Fruit fly (Drosophila melanogaster) whole organism, adult: ENCODE data around the gene flr.

ENCODE experiments used
- CG11617 ChIP-seq: fragments of 200-800 bp; sonication (Bioruptor generic); optimal IDR thresholded peaks from 2 replicates; lab custom pipeline; 2017; ENCODE audit warnings: mild to moderate bottlenecking, missing biosample characterization, missing genetic modification reagents, missing genetic modification characterization
- CG12768 ChIP-seq: fragments of 200-800 bp; sonication (Bioruptor generic); optimal IDR thresholded peaks from 2 replicates; lab custom pipeline; 2017; ENCODE audit warnings: missing biosample characterization, missing genetic modification characterization, mild to moderate bottlenecking, moderate library complexity, missing genetic modification reagents
- CG14711 ChIP-seq: fragments of 200-800 bp; sonication (Bioruptor generic); optimal IDR thresholded peaks from 2 replicates; lab custom pipeline; 2018; ENCODE audit warnings: missing biosample characterization, mild to moderate bottlenecking, missing genetic modification characterization, moderate library complexity
- CG1620 ChIP-seq: fragments of 200-800 bp; sonication (Bioruptor generic); optimal IDR thresholded peaks from 2 replicates; lab custom pipeline; 2016; ENCODE audit warnings: missing biosample characterization, missing genetic modification characterization
- CG33017 ChIP-seq: fragments of 200-800 bp; sonication (Bioruptor generic); optimal IDR thresholded peaks from 2 replicates; lab custom pipeline; 2018; ENCODE audit warnings: missing biosample characterization, mild to moderate bottlenecking, missing genetic modification characterization, moderate library complexity
- CG5204 ChIP-seq: fragments of 200-800 bp; sonication (Bioruptor generic); optimal IDR thresholded peaks from 2 replicates; lab custom pipeline; 2016; ENCODE audit warnings: missing biosample characterization, missing genetic modification characterization
- CG7045 ChIP-seq: fragments of 200-800 bp; sonication (Bioruptor generic); optimal IDR thresholded peaks from 2 replicates; lab custom pipeline; 2017; ENCODE audit warnings: missing biosample characterization, mild to moderate bottlenecking, missing genetic modification characterization
- CG7101 ChIP-seq: fragments of 200-800 bp; sonication (Bioruptor generic); optimal IDR thresholded peaks from 2 replicates; lab custom pipeline; 2018; ENCODE audit warnings: missing biosample characterization, mild to moderate bottlenecking, missing genetic modification characterization, moderate library complexity
- Clk ChIP-seq: fragments of 200-800 bp; sonication (Bioruptor generic); optimal IDR thresholded peaks from 2 replicates; lab custom pipeline; 2017; ENCODE audit warnings: missing biosample characterization, missing genetic modification characterization
- Crg-1 ChIP-seq: fragments of 200-800 bp; sonication (Bioruptor generic); optimal IDR thresholded peaks from 2 replicates; lab custom pipeline; 2016; ENCODE audit warnings: missing biosample characterization, missing genetic modification characterization
- Hr96 ChIP-seq: fragments of 200-800 bp; sonication (Bioruptor generic); optimal IDR thresholded peaks from 2 replicates; lab custom pipeline; 2016; ENCODE audit warnings: missing biosample characterization, missing genetic modification characterization
- Mnt ChIP-seq: fragments of 200-800 bp; sonication (Bioruptor generic); optimal IDR thresholded peaks from 2 replicates; lab custom pipeline; 2016; ENCODE audit warnings: missing biosample characterization, mild to moderate bottlenecking, missing genetic modification characterization
- bab1 ChIP-seq: fragments of 200-800 bp; sonication (Bioruptor generic); optimal IDR thresholded peaks from 3 replicates; lab custom pipeline; 2019; ENCODE audit warnings: missing biosample characterization, mild to moderate bottlenecking, missing genetic modification characterization, moderate library complexity
- cic ChIP-seq: fragments of 200-800 bp; sonication (Bioruptor generic); optimal IDR thresholded peaks from 2 replicates; lab custom pipeline; 2017; ENCODE audit warnings: missing biosample characterization, mild to moderate bottlenecking, missing genetic modification characterization, moderate library complexity
- cnc ChIP-seq, 2 experiments: fragments of >200 bp; optimal IDR thresholded peaks; 2 replicates each; lab custom pipeline; 2017
- kay ChIP-seq: fragments of 200-800 bp; sonication (Bioruptor generic); peaks from one replicate; lab custom pipeline; 2016; ENCODE audit warnings: missing biosample characterization, missing genetic modification characterization, borderline replicate concordance
- ovo ChIP-seq: fragments of 200-800 bp; sonication (Bioruptor generic); optimal IDR thresholded peaks from 2 replicates; lab custom pipeline; 2016; ENCODE audit warnings: missing biosample characterization, missing genetic modification characterization
- pad ChIP-seq: fragments of 200-800 bp; sonication (Bioruptor generic); optimal IDR thresholded peaks from 3 replicates; lab custom pipeline; 2017; ENCODE audit warnings: missing biosample characterization, missing genetic modification characterization, mild to moderate bottlenecking, moderate library complexity, missing genetic modification reagents
- tj ChIP-seq: fragments of 200-800 bp; sonication (Bioruptor generic); optimal IDR thresholded peaks from 3 replicates; lab custom pipeline; 2017; ENCODE audit warnings: missing biosample characterization, mild to moderate bottlenecking, missing genetic modification characterization, moderate library complexity
- toe ChIP-seq: fragments of 200-800 bp; sonication (Bioruptor generic); optimal IDR thresholded peaks from 2 replicates; lab custom pipeline; 2016; ENCODE audit warnings: missing biosample characterization, missing genetic modification characterization

The flr gene

DNA sequence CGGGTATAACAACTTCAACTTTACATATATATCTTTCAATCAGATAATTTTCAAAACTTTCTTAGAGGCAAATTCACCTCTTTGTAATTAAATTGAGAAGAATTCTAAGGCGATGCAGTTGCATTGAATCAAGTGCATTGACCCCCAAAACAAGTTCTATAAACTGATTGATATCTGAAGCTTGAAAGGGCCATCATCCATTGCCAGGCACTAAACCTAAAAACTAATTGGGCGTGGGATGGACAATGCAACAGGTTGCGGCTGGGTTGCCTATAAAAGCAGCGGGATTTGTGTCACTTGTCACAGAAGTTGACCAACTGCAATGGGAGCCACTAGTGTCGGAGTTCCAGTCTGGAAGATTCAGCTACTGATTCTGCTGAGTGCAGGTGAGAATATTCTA is 28.2 kb upstream of the flr start, which contains the start of gene CG14110:
TSS of gene CG14110 (plus strand) at position 301 of the 400 bp plus-strand sequence.
- no peak for TF ChIP-seq Mnt (GFP tag; lab: Kevin White, UChicago)
- TF ChIP-seq CG14711: no peak
- no peak for TF ChIP-seq cnc (optimal IDR thresholded peaks at IDR 0.05; lab: Kevin White, UChicago)
- TF ChIP-seq CG11617 (GFP tag; lab: Kevin White, UChicago): no peak
- TF ChIP-seq CG33017 (tag; lab: Kevin White, UChicago): no peak
- TF ChIP-seq bab1 (GFP tag; lab: Kevin White, UChicago): no peak
- no peak for TF ChIP-seq CG12768 (GFP tag; lab: Kevin White, UChicago)
- TF ChIP-seq Clk (GFP tag; lab: Kevin White, UChicago): no peak
- TF ChIP-seq kay (GFP tag; lab: Kevin White, UChicago): no peak
- no peak for TF ChIP-seq pad (GFP tag; lab: Kevin White, UChicago)
- TF ChIP-seq Crg-1 (GFP tag; lab: Kevin White, UChicago): no peak
- no peak for TF ChIP-seq ovo (GFP tag; lab: Kevin White, UChicago)
- TF ChIP-seq toe (GFP tag; lab: Kevin White, UChicago): no peak
- TF ChIP-seq tj: no peak
- no peak for TF ChIP-seq CG5204
- no peak for TF ChIP-seq Hr96
- no peak for TF ChIP-seq cic (GFP tag; lab: Kevin White, UChicago)

DNA sequence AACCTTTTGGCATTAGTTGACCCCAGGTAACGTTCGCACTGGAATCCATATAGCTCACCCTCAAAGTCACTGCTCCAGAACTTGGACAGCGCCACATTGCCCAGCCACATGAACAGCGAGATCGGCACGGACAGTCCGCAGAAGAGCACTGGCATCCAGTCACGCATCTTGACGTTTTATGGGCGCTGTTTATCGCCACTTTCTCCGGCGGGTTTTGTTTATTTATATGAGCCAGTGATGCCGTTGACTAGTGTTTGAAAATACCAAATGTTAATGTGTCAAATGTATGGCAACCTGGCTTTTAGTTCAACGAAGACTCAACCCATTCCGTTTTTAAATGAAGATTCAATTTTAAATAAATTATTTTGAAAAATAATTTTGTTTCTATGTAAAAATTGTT is 25.0 kb upstream of the flr start, which contains the start of gene CG10171:
TSS of gene CG10171 (minus strand) at position 300 of the 400 bp plus-strand sequence.
- TF ChIP-seq CG5204: no peak

DNA sequence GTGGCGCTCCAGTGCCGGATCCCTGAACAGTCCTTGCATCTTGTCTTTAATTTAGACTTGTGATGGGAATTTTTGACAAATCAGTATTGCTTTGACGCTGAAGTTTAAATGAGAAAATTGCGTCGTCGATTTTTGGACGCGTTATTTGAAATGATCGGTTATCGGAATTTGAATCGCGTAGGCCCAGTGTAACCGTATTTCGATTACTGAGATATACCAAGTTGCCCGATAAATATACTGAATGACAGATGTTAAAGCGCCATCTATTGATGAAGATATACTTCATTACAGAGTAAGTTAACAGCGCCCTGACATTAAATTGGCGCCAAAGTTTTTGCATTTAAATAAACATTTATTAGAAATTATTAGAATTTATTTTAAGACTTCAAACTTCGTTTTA is 22.8 kb upstream of the flr start, which contains the start of gene Poc1:
TSS of gene Poc1 (minus strand) at position 173 of the 400 bp plus-strand sequence.
- TF ChIP-seq Crg-1 (GFP tag; lab: Kevin White, UChicago) (no peak), bab1 (GFP tag; lab: Kevin White, UChicago) (no peak), Mnt (GFP tag; lab: Kevin White, UChicago) (no peak), ovo (GFP tag; lab: Kevin White, UChicago) (no peak), pad (GFP tag; lab: Kevin White, UChicago) (no peak), CG11617 (GFP tag; lab: Kevin White, UChicago) (no peak), kay (GFP tag; lab: Kevin White, UChicago) (no peak), CG14711 (no peak), CG12768 (GFP tag; lab: Kevin White, UChicago) (no peak), CG7045 (GFP tag; lab: Kevin White, UChicago) (no peak), Clk (GFP tag; lab: Kevin White, UChicago) (no peak), CG1620 (GFP tag; lab: Kevin White, UChicago) (no peak)

DNA sequence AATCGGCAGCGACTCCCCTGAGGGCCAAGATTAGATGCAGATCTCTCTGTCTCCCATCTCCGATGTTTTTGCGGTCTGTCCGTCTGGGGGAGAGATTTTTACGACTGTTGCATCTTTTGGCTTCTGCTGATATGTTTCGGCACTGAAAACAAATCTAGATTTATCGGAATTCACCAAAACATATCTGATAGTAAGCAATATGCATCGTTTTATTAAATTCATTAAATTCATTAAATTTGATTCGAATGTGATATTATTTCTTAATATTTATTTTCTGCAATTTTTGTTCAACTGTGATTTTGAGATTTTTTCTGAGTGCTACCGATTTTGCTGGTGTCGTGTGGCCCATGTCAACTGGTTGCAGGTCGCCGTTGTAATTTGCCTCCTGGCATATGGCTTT is 19.1 kb upstream of the flr start:
- TF ChIP-seq toe (GFP tag; lab: Kevin White, UChicago) (no peak), Crg-1 (GFP tag; lab: Kevin White, UChicago) (no peak), CG33017 (tag; lab: Kevin White, UChicago) (no peak), CG7101 (tag; lab: Kevin White, UChicago) (no peak), bab1 (GFP tag; lab: Kevin White, UChicago) (no peak), CG11617 (GFP tag; lab: Kevin White, UChicago) (no peak), CG14711 (no peak), ovo (GFP tag; lab: Kevin White, UChicago) (no peak), tj (no peak), Mnt (GFP tag; lab: Kevin White, UChicago) (no peak), Clk (GFP tag; lab: Kevin White, UChicago) (no peak), Hr96 (no peak), cnc (optimal IDR thresholded peaks at IDR 0.05; lab: Kevin White, UChicago) (no peak), CG5204 (no peak)

dm6 chr3L:13397656-13398055 is 15.0 kb upstream of the flr start:
- TF ChIP-seq Mnt (GFP tag; lab: Kevin White, UChicago) (no peak), pad (GFP tag; lab: Kevin White, UChicago) (no peak), cnc (optimal IDR thresholded peaks at IDR 0.05; lab: Kevin White, UChicago) (no peak), bab1 (GFP tag; lab: Kevin White, UChicago) (no peak), Clk (GFP tag; lab: Kevin White, UChicago) (no peak), kay (GFP tag; lab: Kevin White, UChicago) (no peak)

DNA sequence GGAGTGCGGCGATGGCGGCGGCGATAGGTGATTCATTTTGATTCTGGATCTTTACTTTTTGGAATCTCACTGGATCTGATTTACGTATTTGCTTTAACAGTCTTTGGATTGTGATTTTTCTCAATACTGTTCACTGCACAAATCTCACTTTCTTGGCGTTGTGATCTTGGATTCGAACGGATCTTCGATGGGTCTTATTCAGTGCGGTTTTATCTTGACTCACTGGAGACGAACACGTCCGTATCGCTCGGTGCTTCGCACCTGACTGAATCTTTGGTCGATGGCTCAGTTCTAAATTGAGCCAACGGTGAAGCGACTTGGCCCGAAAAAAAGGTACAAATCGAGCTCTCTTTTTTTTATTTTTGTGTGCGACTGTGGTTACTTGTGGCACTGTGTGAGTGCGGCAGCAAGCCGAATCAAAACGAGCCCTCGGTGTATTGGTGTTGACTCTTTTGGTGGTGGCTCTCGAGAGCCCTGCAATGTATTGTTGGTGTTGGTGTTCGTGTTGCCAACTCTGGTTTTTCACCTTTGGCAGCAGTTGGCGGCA is 11.7 kb upstream of the flr start, which contains the start of gene sens:
TSS of gene sens (minus strand) at position 254 of the 547 bp plus-strand sequence.
- no peak for TF ChIP-seq ovo (GFP tag; lab: Kevin White, UChicago)
- TF ChIP-seq Crg-1 (GFP tag; lab: Kevin White, UChicago): no peak
- no peak for TF ChIP-seq CG5204
- no peak for TF ChIP-seq CG12768 (GFP tag; lab: Kevin White, UChicago)
